Fruit fly (Drosophila melanogaster): ENCODE measurements around the gene CG44195.

The CG44195 gene

dm6 chr3L:7611229-7611628 lies 84.2 kb downstream of the CG44195 start (continued):
- TF ChIP-seq Lhr (GFP tag; optimal IDR thresholded peaks at IDR 0.05): no peak
- no peak for TF ChIP-seq Trl (optimal IDR thresholded peaks at IDR 0.05)
- TF ChIP-seq Trl (GFP tag; optimal IDR thresholded peaks at IDR 0.05): no peak
- TF ChIP-seq CG10147 (GFP tag; optimal IDR thresholded peaks at IDR 0.05): no peak
- TF ChIP-seq CG18764 (GFP tag; optimal IDR thresholded peaks at IDR 0.05): no peak
- TF ChIP-seq ERR (GFP tag; optimal IDR thresholded peaks at IDR 0.05): no peak
- no peak for TF ChIP-seq jigr1 (GFP tag; IDR thresholded peaks at IDR 0.05)
- no peak for TF ChIP-seq pzg (GFP tag; optimal IDR thresholded peaks at IDR 0.05)
- no peak for TF ChIP-seq CG2199 (GFP tag; IDR thresholded peaks at IDR 0.05)
- TF ChIP-seq sd (tag; optimal IDR thresholded peaks at IDR 0.05): no peak
- no peak for TF ChIP-seq CG9215 (GFP tag; IDR thresholded peaks at IDR 0.05)
- peak; percentile 27 for TF ChIP-seq CG11504 (tag; optimal IDR thresholded peaks at IDR 0.05)
- peak; percentile 35; the same call in 1 of the 2 replicates for TF ChIP-seq CG31441 (GFP tag; IDR thresholded peaks at IDR 0.05)
- TF ChIP-seq eve (GFP tag; optimal IDR thresholded peaks at IDR 0.05): no peak
- TF ChIP-seq CG10462 (GFP tag; optimal IDR thresholded peaks at IDR 0.05): no peak
- TF ChIP-seq mam (GFP tag; optimal IDR thresholded peaks at IDR 0.05): no peak
- peak; percentile 10 for TF ChIP-seq CG7839 (tag; optimal IDR thresholded peaks at IDR 0.05)
- 0 out of 2 replicates have a peak, but pooled peaks have one; percentile 13 for TF ChIP-seq Ptx1 (GFP tag; IDR thresholded peaks at IDR 0.05)
- TF ChIP-seq ara (GFP tag; IDR thresholded peaks at IDR 0.05): no peak
- TF ChIP-seq Ada2b (GFP tag; IDR thresholded peaks at IDR 0.05): no peak
- TF ChIP-seq phol (tag; optimal IDR thresholded peaks at IDR 0.05): peak; percentile 18
- no peak for TF ChIP-seq CG1529 (GFP tag; optimal IDR thresholded peaks at IDR 0.05)

dm6 chr3L:7610522-7610921 lies 84.9 kb downstream of the CG44195 start:
- TF ChIP-seq CG12769 (tag; optimal IDR thresholded peaks at IDR 0.05): peak; percentile 26
- TF ChIP-seq caup (GFP tag; optimal IDR thresholded peaks at IDR 0.05; ENCODE audit: severe bottlenecking): no peak
- peak; percentile 39 for TF ChIP-seq Blimp-1 (GFP tag; optimal IDR thresholded peaks at IDR 0.05)
- peak; percentile 80 for TF ChIP-seq Ets65A (GFP tag)
- no peak for TF ChIP-seq Ptx1 (GFP tag; IDR thresholded peaks at IDR 0.05)
- no peak for TF ChIP-seq CG7963 (GFP tag; IDR thresholded peaks at IDR 0.05; ENCODE audit: partially characterized antibody)
